Worm (Caenorhabditis elegans) whole organism, L3 larva: Measurements from ENCODE around the gene W02D7.8.

ENCODE experiments used
- ceh-82 ChIP-seq: fragments of 150-350 bp; optimal IDR thresholded peaks from 2 replicates; lab custom pipeline; 2014; ENCODE audit warnings: missing biosample characterization, missing genetic modification characterization
- elt-1 ChIP-seq: fragments of 150-350 bp; optimal IDR thresholded peaks from 2 replicates; lab custom pipeline; 2014; ENCODE audit warnings: missing biosample characterization, missing genetic modification characterization
- elt-3 ChIP-seq, 3 experiments: fragments of 150-350 bp in 1 of 3; sonication (generic microtip) in 2 of 3; optimal IDR thresholded peaks; 2 replicates in 2 of 3; 4 replicates in 1 of 3; lab custom pipeline; 2014 to 2017; ENCODE audit warnings: missing biosample characterization in 3 of 3, missing genetic modification characterization in 3 of 3
- jun-1 ChIP-seq: fragments of 150-350 bp; optimal IDR thresholded peaks from 2 replicates; lab custom pipeline; 2014; ENCODE audit warnings: missing biosample characterization, missing genetic modification reagents, missing genetic modification characterization
- lin-15B ChIP-seq: fragments of 150-350 bp; optimal IDR thresholded peaks from 2 replicates; lab custom pipeline; 2014; ENCODE audit warnings: missing biosample characterization, missing genetic modification characterization
- nhr-11 ChIP-seq: fragments of 150-350 bp; optimal IDR thresholded peaks from 2 replicates; lab custom pipeline; 2014; ENCODE audit warnings: missing biosample characterization, missing genetic modification characterization
- nhr-237 ChIP-seq: fragments of 150-350 bp; optimal IDR thresholded peaks from 2 replicates; lab custom pipeline; 2014; ENCODE audit warnings: missing biosample characterization, missing genetic modification characterization
- skn-1 ChIP-seq: fragments of 150-350 bp; optimal IDR thresholded peaks from 2 replicates; lab custom pipeline; 2014; ENCODE audit warnings: missing biosample characterization, missing genetic modification characterization
- unc-62 ChIP-seq: fragments of 150-350 bp; sonication (generic microtip); optimal IDR thresholded peaks from 4 replicates; lab custom pipeline; 2014; ENCODE audit warnings: missing biosample characterization, missing genetic modification reagents, missing genetic modification characterization

ce11 chrV:8323545-8323944, 17.3 kb upstream of the W02D7.8 start:
- TF ChIP-seq nhr-11: no peak
- no peak for TF ChIP-seq jun-1
- TF ChIP-seq ceh-82 (tag; lab: Kevin White, UChicago): no peak
- no peak for TF ChIP-seq unc-62 (GFP tag; lab: Kevin White, UChicago)
- TF ChIP-seq lin-15B (tag; lab: Kevin White, UChicago): no peak
- no peak for TF ChIP-seq elt-3 (tag; optimal IDR thresholded peaks at IDR 0.05; lab: Kevin White, UChicago)
- TF ChIP-seq elt-1: no peak
- TF ChIP-seq nhr-237 (tag; lab: Kevin White, UChicago): no peak
- TF ChIP-seq skn-1 (tag; lab: Kevin White, UChicago): no peak
